Fruit fly (Drosophila melanogaster) Kc167 (cell line): Measurements from ENCODE around the gene Apc.

ENCODE experiments used
- Myc ChIP-seq: fragments of >200 bp; optimal IDR thresholded peaks from 2 replicates; lab custom pipeline; 2017; ENCODE audit warnings: missing external identifiers
- insv ChIP-seq: fragments of >200 bp; optimal IDR thresholded peaks from 3 replicates; lab custom pipeline; 2018; ENCODE audit warnings: missing external identifiers
- psq ChIP-seq: fragments of >200 bp; optimal IDR thresholded peaks from 2 replicates; lab custom pipeline; 2017; ENCODE audit warnings: missing external identifiers

dm6 chr3R:28875345-28875744 lies 30.8 kb upstream of the Apc start, which contains the start of gene Nepl18:
- no peak for TF ChIP-seq insv (lab: Kevin White, UChicago)
- TF ChIP-seq Myc (lab: Kevin White, UChicago) = no peak
- TF ChIP-seq psq (lab: Kevin White, UChicago) = no peak
